Worm (Caenorhabditis elegans) whole organism, early embryonic: ENCODE data around the gene F13E6.1.

ENCODE experiments used
- F13C5.2 ChIP-seq: sonication (generic microtip); optimal IDR thresholded peaks from 2 replicates; lab custom pipeline; 2017; ENCODE audit warnings: mild to moderate bottlenecking, missing genetic modification characterization, inconsistent platforms, missing compliant biosample characterization
- ama-1 ChIP-seq: fragments of 150-350 bp; optimal IDR thresholded peaks from 2 replicates; lab custom pipeline; 2014
- hmbx-1 ChIP-seq: sonication (generic microtip); optimal IDR thresholded peaks from 2 replicates; lab custom pipeline; 2016; ENCODE audit warnings: mild to moderate bottlenecking, missing genetic modification characterization, missing compliant biosample characterization

ce11 chrX:10630952-10631351, 46.0 kb downstream of the F13E6.1 start:
- TF ChIP-seq hmbx-1 (tag; lab: Kevin White, UChicago) (no peak), F13C5.2 (no peak), ama-1 (no peak)
